Worm (Caenorhabditis elegans) whole organism, early embryonic: ENCODE data around the gene T07D4.5.

Source experiments
- aly-1 ChIP-seq: sonication (generic microtip); optimal IDR thresholded peaks from 2 replicates; lab custom pipeline; 2016; ENCODE audit warnings: missing genetic modification characterization, missing compliant biosample characterization
- ama-1 ChIP-seq: fragments of 150-350 bp; optimal IDR thresholded peaks from 2 replicates; lab custom pipeline; 2014
- ceh-13 ChIP-seq: fragments of 200-800 bp; sonication (Bioruptor generic); optimal IDR thresholded peaks from 2 replicates; lab custom pipeline; 2018; ENCODE audit warnings: mild to moderate bottlenecking, missing genetic modification characterization, missing compliant biosample characterization
- ceh-36 ChIP-seq: sonication (generic microtip); optimal IDR thresholded peaks from 2 replicates; lab custom pipeline; 2016; ENCODE audit warnings: missing genetic modification characterization, inconsistent platforms, missing compliant biosample characterization
- flt-1 ChIP-seq: fragments of 200-800 bp; sonication (Bioruptor generic); IDR thresholded peaks from 2 replicates; pipeline ENCODE4 v1.3.6; 2022; ENCODE audit warnings: missing genetic modification characterization, missing compliant biosample characterization
- hmbx-1 ChIP-seq: sonication (generic microtip); optimal IDR thresholded peaks from 2 replicates; lab custom pipeline; 2016; ENCODE audit warnings: mild to moderate bottlenecking, missing genetic modification characterization, missing compliant biosample characterization
- hnd-1 ChIP-seq: sonication (generic microtip); optimal IDR thresholded peaks from 2 replicates; lab custom pipeline; 2016; ENCODE audit warnings: missing genetic modification characterization, missing compliant biosample characterization
- pes-1 ChIP-seq: fragments of 200-800 bp; sonication (Bioruptor generic); IDR thresholded peaks from 2 replicates; pipeline ENCODE4 v1.3.6; 2022; ENCODE audit warnings: missing genetic modification reagents, missing genetic modification characterization, missing compliant biosample characterization
- scrt-1 ChIP-seq: fragments of 200-800 bp; sonication (Bioruptor generic); IDR thresholded peaks from 2 replicates; pipeline ENCODE4 v1.3.6; 2022; ENCODE audit warnings: missing genetic modification characterization, missing compliant biosample characterization
- tbx-11 ChIP-seq: fragments of 200-800 bp; sonication (Bioruptor generic); IDR thresholded peaks from 2 replicates; pipeline ENCODE4 v1.3.6; 2022; ENCODE audit warnings: missing genetic modification characterization, missing compliant biosample characterization

ce11 chrII:8844465-8845126 is 39.5 kb downstream of the T07D4.5 start, which contains the start of gene F46C5.6:
- TF ChIP-seq scrt-1 (no peak), flt-1 (GFP tag; lab: Robert Waterston, UW) (no peak), ama-1 (no peak), hnd-1 (tag; lab: Kevin White, UChicago) (no peak), hmbx-1 (no peak), ceh-36 (tag; lab: Kevin White, UChicago) (no peak), pes-1 (GFP tag; lab: Robert Waterston, UW) (no peak), tbx-11 (GFP tag; lab: Robert Waterston, UW) (no peak), aly-1 (tag; lab: Kevin White, UChicago) (no peak), ceh-13 (GFP tag; lab: Kevin White, UChicago) (no peak)
